Worm (Caenorhabditis elegans) whole organism, late embryonic: Measurements from ENCODE around the gene F56C3.1.

Source experiments
- C08G9.2 ChIP-seq: sonication (generic microtip); optimal IDR thresholded peaks from 2 replicates; lab custom pipeline; 2016; ENCODE audit warnings: mild to moderate bottlenecking, missing genetic modification characterization, moderate library complexity, missing compliant biosample characterization
- C38D4.7 ChIP-seq: fragments of 200-800 bp; sonication (Bioruptor generic); optimal IDR thresholded peaks from 2 replicates; lab custom pipeline; 2018; ENCODE audit warnings: mild to moderate bottlenecking, missing genetic modification characterization, moderate library complexity, missing compliant biosample characterization
- F13H6.1 ChIP-seq: sonication (generic microtip); optimal IDR thresholded peaks from 2 replicates; lab custom pipeline; 2016; ENCODE audit warnings: missing genetic modification characterization, missing compliant biosample characterization
- K09A11.1 ChIP-seq: sonication (generic microtip); optimal IDR thresholded peaks from 2 replicates; lab custom pipeline; 2017; ENCODE audit warnings: antibody characterized with exemption, mild to moderate bottlenecking, missing genetic modification characterization, missing compliant biosample characterization; ENCODE audit not compliant: insufficient read depth
- T23F11.4 ChIP-seq: fragments of 200-800 bp; sonication (Bioruptor generic); optimal IDR thresholded peaks from 2 replicates; lab custom pipeline; 2018; ENCODE audit warnings: mild to moderate bottlenecking, missing genetic modification characterization, missing compliant biosample characterization
- ahr-1 ChIP-seq: sonication (generic microtip); optimal IDR thresholded peaks from 2 replicates; lab custom pipeline; 2016; ENCODE audit warnings: missing genetic modification characterization, missing compliant biosample characterization
- ama-1 ChIP-seq: fragments of 150-350 bp; optimal IDR thresholded peaks from 2 replicates; lab custom pipeline; 2014
- ceh-19 ChIP-seq: fragments of 200-800 bp; sonication (Bioruptor generic); optimal IDR thresholded peaks from 2 replicates; lab custom pipeline; 2018; ENCODE audit warnings: mild to moderate bottlenecking, missing genetic modification characterization, missing compliant biosample characterization
- ceh-2 ChIP-seq: sonication (generic microtip); optimal IDR thresholded peaks from 2 replicates; lab custom pipeline; 2016; ENCODE audit warnings: missing genotype, missing genetic modification characterization, missing compliant biosample characterization
- ceh-22 ChIP-seq: sonication (generic microtip); optimal IDR thresholded peaks from 2 replicates; lab custom pipeline; 2017; ENCODE audit warnings: missing biosample characterization, missing genetic modification characterization
- ceh-34 ChIP-seq: sonication (generic microtip); optimal IDR thresholded peaks from 2 replicates; lab custom pipeline; 2016; ENCODE audit warnings: mild to moderate bottlenecking, missing genetic modification characterization, missing compliant biosample characterization
- ceh-45 ChIP-seq: fragments of 200-800 bp; sonication (Bioruptor generic); IDR thresholded peaks from 2 replicates; pipeline ENCODE4 v1.3.6; 2022; ENCODE audit warnings: missing genetic modification reagents, missing genetic modification characterization, missing compliant biosample characterization
- ceh-48 ChIP-seq: sonication (generic microtip); optimal IDR thresholded peaks from 2 replicates; lab custom pipeline; 2016; ENCODE audit warnings: missing genetic modification characterization, inconsistent platforms, missing compliant biosample characterization
- dmd-4 ChIP-seq: sonication (generic microtip); optimal IDR thresholded peaks from 2 replicates; lab custom pipeline; 2016; ENCODE audit warnings: borderline replicate concordance, missing genetic modification characterization, missing compliant biosample characterization
- dve-1 ChIP-seq: sonication (generic microtip); optimal IDR thresholded peaks from 2 replicates; lab custom pipeline; 2017; ENCODE audit warnings: antibody characterized with exemption, mild to moderate bottlenecking, missing genetic modification characterization, missing compliant biosample characterization
- elt-2 ChIP-seq: sonication (generic microtip); optimal IDR thresholded peaks from 2 replicates; lab custom pipeline; 2016; ENCODE audit warnings: missing genetic modification reagents, missing genetic modification characterization, missing compliant biosample characterization
- elt-4 ChIP-seq: sonication (generic microtip); optimal IDR thresholded peaks from 2 replicates; lab custom pipeline; 2016; ENCODE audit warnings: missing genetic modification characterization, missing compliant biosample characterization
- ets-4 ChIP-seq: sonication (generic microtip); optimal IDR thresholded peaks from 2 replicates; lab custom pipeline; 2016; ENCODE audit warnings: missing genetic modification characterization, missing compliant biosample characterization
- fkh-10 ChIP-seq: fragments of 150-350 bp; optimal IDR thresholded peaks from 2 replicates; lab custom pipeline; 2014; ENCODE audit warnings: missing biosample characterization, missing genetic modification reagents, missing genetic modification characterization
- hlh-13 ChIP-seq: fragments of 200-800 bp; sonication (Bioruptor generic); optimal IDR thresholded peaks from 2 replicates; lab custom pipeline; 2018; ENCODE audit warnings: mild to moderate bottlenecking, missing genetic modification characterization, missing compliant biosample characterization
- hlh-15 ChIP-seq: sonication (generic microtip); optimal IDR thresholded peaks from 2 replicates; lab custom pipeline; 2016; ENCODE audit warnings: missing genetic modification characterization, missing compliant biosample characterization
- hlh-6 ChIP-seq: sonication (generic microtip); optimal IDR thresholded peaks from 2 replicates; lab custom pipeline; 2016; ENCODE audit warnings: missing genotype, missing genetic modification characterization, missing compliant biosample characterization
- lim-6 ChIP-seq: sonication (generic microtip); optimal IDR thresholded peaks from 2 replicates; lab custom pipeline; 2016; ENCODE audit warnings: missing genetic modification characterization, missing compliant biosample characterization
- madf-2 ChIP-seq: sonication (generic microtip); optimal IDR thresholded peaks from 2 replicates; lab custom pipeline; 2017; ENCODE audit warnings: missing genetic modification characterization, missing compliant biosample characterization
- mec-3 ChIP-seq: sonication (generic microtip); optimal IDR thresholded peaks from 2 replicates; lab custom pipeline; 2016; ENCODE audit warnings: borderline replicate concordance, missing genetic modification characterization, missing compliant biosample characterization
- nhr-232 ChIP-seq: sonication (generic microtip); optimal IDR thresholded peaks from 2 replicates; lab custom pipeline; 2016; ENCODE audit warnings: missing genetic modification characterization, missing compliant biosample characterization
- npax-4 ChIP-seq: sonication (generic microtip); optimal IDR thresholded peaks from 2 replicates; lab custom pipeline; 2016; ENCODE audit warnings: missing genetic modification characterization, missing compliant biosample characterization
- odd-2 ChIP-seq: sonication (generic microtip); optimal IDR thresholded peaks from 2 replicates; lab custom pipeline; 2017; ENCODE audit warnings: antibody characterized with exemption, mild to moderate bottlenecking, missing genetic modification characterization, missing compliant biosample characterization
- pag-3 ChIP-seq: sonication (generic microtip); optimal IDR thresholded peaks from 2 replicates; lab custom pipeline; 2016; ENCODE audit warnings: missing compliant biosample characterization, missing genetic modification characterization, borderline replicate concordance
- pha-2 ChIP-seq: sonication (generic microtip); optimal IDR thresholded peaks from 2 replicates; lab custom pipeline; 2017; ENCODE audit warnings: mild to moderate bottlenecking, missing genetic modification characterization, missing compliant biosample characterization
- pqm-1 ChIP-seq: sonication (generic microtip); optimal IDR thresholded peaks from 2 replicates; lab custom pipeline; 2016; ENCODE audit warnings: missing genetic modification characterization, missing compliant biosample characterization
- ref-2 ChIP-seq: sonication (generic microtip); optimal IDR thresholded peaks from 2 replicates; lab custom pipeline; 2016; ENCODE audit warnings: missing genetic modification characterization, missing compliant biosample characterization
- rnt-1 ChIP-seq: sonication (generic microtip); optimal IDR thresholded peaks from 2 replicates; lab custom pipeline; 2016; ENCODE audit warnings: missing genetic modification characterization, missing compliant biosample characterization
- sdc-2 ChIP-seq: sonication (generic microtip); optimal IDR thresholded peaks from 2 replicates; lab custom pipeline; 2016; ENCODE audit warnings: missing genotype, missing genetic modification characterization, missing compliant biosample characterization
- sox-4 ChIP-seq: sonication (generic microtip); optimal IDR thresholded peaks from 2 replicates; lab custom pipeline; 2017; ENCODE audit warnings: mild to moderate bottlenecking, missing genetic modification characterization, inconsistent platforms, missing compliant biosample characterization
- syd-9 ChIP-seq: sonication (generic microtip); optimal IDR thresholded peaks from 2 replicates; lab custom pipeline; 2016; ENCODE audit warnings: mild to moderate bottlenecking, missing genetic modification characterization, moderate library complexity, missing compliant biosample characterization
- tbx-2 ChIP-seq: sonication (generic microtip); optimal IDR thresholded peaks from 2 replicates; lab custom pipeline; 2016; ENCODE audit warnings: missing genetic modification characterization, missing compliant biosample characterization
- tbx-7 ChIP-seq: sonication (generic microtip); optimal IDR thresholded peaks from 2 replicates; lab custom pipeline; 2016; ENCODE audit warnings: missing genotype, missing genetic modification characterization, missing compliant biosample characterization
- unc-3 ChIP-seq, 2 experiments: fragments of 200-800 bp in 1 of 2; sonication (Bioruptor generic) in 1 of 2; sonication (generic microtip) in 1 of 2; conservative IDR thresholded peaks in 1 of 2; optimal IDR thresholded peaks in 1 of 2; 2 replicates each; pipeline versions ENCODE4 v1.3.6 to Lab custom; 2016 to 2022; ENCODE audit warnings: missing compliant biosample characterization in 2 of 2, missing genetic modification characterization in 2 of 2, missing genetic modification reagents in 1 of 2
- unc-42 ChIP-seq: sonication (generic microtip); optimal IDR thresholded peaks from 2 replicates; lab custom pipeline; 2016; ENCODE audit warnings: missing genotype, missing genetic modification characterization, missing compliant biosample characterization
- unc-55 ChIP-seq: sonication (generic microtip); optimal IDR thresholded peaks from 2 replicates; lab custom pipeline; 2017; ENCODE audit warnings: missing biosample characterization, missing genetic modification reagents, missing genetic modification characterization
- zip-5 ChIP-seq: sonication (generic microtip); optimal IDR thresholded peaks from 2 replicates; lab custom pipeline; 2016; ENCODE audit warnings: missing genetic modification characterization, missing compliant biosample characterization
- ztf-16 ChIP-seq: sonication (generic microtip); optimal IDR thresholded peaks from 2 replicates; lab custom pipeline; 2017; ENCODE audit warnings: missing genetic modification characterization, missing compliant biosample characterization

Gene F56C3.1

ce11 chrX:1386893-1387367, at the start of gene F56C3.1:
F56C3.1 (plus strand) TSS chrX:1387317.
- peak; percentile 93 for TF ChIP-seq sdc-2
- no peak for TF ChIP-seq hlh-15
- no peak for TF ChIP-seq tbx-2
- no peak for TF ChIP-seq dmd-4
- TF ChIP-seq hlh-6 = no peak

ce11 chrX:1337834-1338233, 49.3 kb upstream of the F56C3.1 start:
- TF ChIP-seq hlh-6 (no peak), ets-4 (tag; lab: Kevin White, UChicago) (no peak), odd-2 (tag; lab: Kevin White, UChicago) (no peak), T23F11.4 (GFP tag; lab: Kevin White, UChicago) (no peak), npax-4 (tag; lab: Kevin White, UChicago) (no peak), nhr-232 (no peak), ztf-16 (tag; lab: Kevin White, UChicago) (no peak), unc-3 (GFP tag; conservative IDR thresholded peaks at IDR 0.05; lab: Robert Waterston, UW) (no peak), unc-3 (tag; optimal IDR thresholded peaks at IDR 0.05; lab: Kevin White, UChicago) (no peak), ceh-22 (tag; lab: Kevin White, UChicago) (no peak)

ce11 chrX:1338906-1339673, 48.0 kb upstream of the F56C3.1 start:
- TF ChIP-seq sdc-2 (peak; percentile 96), dmd-4 (no peak), ceh-48 (tag; lab: Kevin White, UChicago) (peak; percentile 56)

- no peak for TF ChIP-seq mec-3
- no peak for TF ChIP-seq F13H6.1 (tag; lab: Kevin White, UChicago)
- TF ChIP-seq ztf-16 (tag; lab: Kevin White, UChicago) = no peak
- TF ChIP-seq syd-9 (tag; lab: Kevin White, UChicago) = no peak
- TF ChIP-seq madf-2 (tag; lab: Kevin White, UChicago) = no peak
- TF ChIP-seq unc-55 (GFP tag; lab: Kevin White, UChicago) = no peak
- TF ChIP-seq unc-42 = no peak
- TF ChIP-seq elt-4 (tag; lab: Kevin White, UChicago) = no peak
- TF ChIP-seq lim-6 (tag; lab: Kevin White, UChicago) = no peak
- TF ChIP-seq ahr-1 (tag; lab: Kevin White, UChicago) = no peak
- no peak for TF ChIP-seq pqm-1 (tag; lab: Kevin White, UChicago)
- TF ChIP-seq ceh-19 (GFP tag; lab: Kevin White, UChicago) = no peak
- no peak for TF ChIP-seq C38D4.7 (GFP tag; lab: Kevin White, UChicago)
- no peak for TF ChIP-seq hlh-13 (GFP tag; lab: Kevin White, UChicago)
- TF ChIP-seq C08G9.2 (tag; lab: Kevin White, UChicago) = no peak
- TF ChIP-seq K09A11.1 (tag; lab: Kevin White, UChicago) = no peak
- no peak for TF ChIP-seq pha-2 (tag; lab: Kevin White, UChicago)
- no peak for TF ChIP-seq zip-5 (tag; lab: Kevin White, UChicago)
- no peak for TF ChIP-seq sox-4
These were observed 42.8 kb upstream of the F56C3.1 start, which contains the start of gene ins-39 for ce11 chrX:1344321-1344720. ins-39 (minus strand) TSS chrX:1344421.

- TF ChIP-seq npax-4 (tag; lab: Kevin White, UChicago) (no peak), madf-2 (tag; lab: Kevin White, UChicago) (peak; percentile 3), elt-2 (tag; lab: Kevin White, UChicago) (peak; percentile 47), elt-4 (tag; lab: Kevin White, UChicago) (no peak), dmd-4 (no peak), dve-1 (tag; lab: Kevin White, UChicago) (peak; percentile 88), tbx-7 (tag; lab: Kevin White, UChicago) (no peak), tbx-2 (peak; percentile 74), ceh-22 (tag; lab: Kevin White, UChicago) (peak; percentile 72), ztf-16 (tag; lab: Kevin White, UChicago) (peak; percentile 46), ama-1 (no peak), ceh-2 (tag; lab: Kevin White, UChicago) (peak; percentile 55), rnt-1 (tag; lab: Kevin White, UChicago) (peak; percentile 76), ceh-45 (no peak), fkh-10 (GFP tag; lab: Kevin White, UChicago) (peak; percentile 63), ceh-34 (tag; lab: Kevin White, UChicago) (peak; percentile 62), unc-3 (GFP tag; conservative IDR thresholded peaks at IDR 0.05; lab: Robert Waterston, UW) (no peak), unc-3 (tag; optimal IDR thresholded peaks at IDR 0.05; lab: Kevin White, UChicago) (no peak), pag-3 (tag; lab: Kevin White, UChicago) (no peak), ets-4 (tag; lab: Kevin White, UChicago) (peak; percentile 36), ref-2 (tag; lab: Kevin White, UChicago) (peak; percentile 77)
These were observed 42.3 kb upstream of the F56C3.1 start for ce11 chrX:1344818-1345217.
